Fruit fly (Drosophila melanogaster): ENCODE data around the gene RpS6.
A peak's percentile ranks its signal among the peaks of the same experiment; 100 is the strongest.

Gene RpS6

DNA sequence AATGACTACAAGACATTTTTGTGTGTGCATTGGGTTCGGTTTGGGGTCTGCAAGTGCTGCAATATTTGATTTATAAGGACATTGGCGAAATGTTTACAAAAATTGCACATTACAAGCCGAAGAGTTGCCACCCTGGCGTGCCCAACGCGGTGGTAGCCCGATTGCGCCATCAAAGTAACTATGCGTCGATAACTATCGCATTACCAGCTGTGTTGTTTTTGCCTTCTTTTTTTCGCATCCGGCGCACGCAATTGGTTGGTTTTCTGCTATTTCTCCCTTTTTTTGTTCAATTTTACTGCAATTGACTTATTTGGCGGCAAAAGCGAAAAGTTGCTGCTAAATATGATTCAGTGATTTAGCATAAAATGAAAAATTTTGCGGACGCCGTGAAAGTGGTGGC is 33.5 kb upstream of the RpS6 start, which contains the start of gene RpS14b (continued):
- TF ChIP-seq CG8290 (GFP tag; optimal IDR thresholded peaks at IDR 0.05) (peak; percentile 15), CG8290 (tag; optimal IDR thresholded peaks at IDR 0.05) (peak in 1 of 2 experiments; percentile 88), CG10462 (GFP tag; optimal IDR thresholded peaks at IDR 0.05) (no peak), CoRest (tag; optimal IDR thresholded peaks at IDR 0.05) (peak; percentile 45), CG12659 (GFP tag; optimal IDR thresholded peaks at IDR 0.05) (peak; percentile 90), Bdp1 (GFP tag; optimal IDR thresholded peaks at IDR 0.05) (peak; percentile 22), CG3065 (GFP tag; optimal IDR thresholded peaks at IDR 0.05) (no peak), CG18764 (GFP tag; optimal IDR thresholded peaks at IDR 0.05) (peak; percentile 31), Hand (GFP tag; optimal IDR thresholded peaks at IDR 0.05) (no peak), CG6683 (GFP tag; optimal IDR thresholded peaks at IDR 0.05) (no peak), Dad (GFP tag; optimal IDR thresholded peaks at IDR 0.05) (peak; percentile 45), CG12769 (tag; optimal IDR thresholded peaks at IDR 0.05) (peak; percentile 37), Med (GFP tag) (peak; percentile 96), CG6765 (GFP tag; optimal IDR thresholded peaks at IDR 0.05) (peak; percentile 75), CG1647 (GFP tag; optimal IDR thresholded peaks at IDR 0.05) (no peak), CG8765 (GFP tag; IDR thresholded peaks at IDR 0.05) (no peak; the same call in 1 of the 2 replicates), Mrtf (GFP tag; IDR thresholded peaks at IDR 0.05) (0 out of 3 replicates have a peak, but pooled peaks have one; percentile 43), CG17385 (GFP tag; optimal IDR thresholded peaks at IDR 0.05) (peak; percentile 66), inv (GFP tag; IDR thresholded peaks at IDR 0.05; ENCODE audit: partially characterized antibody) (peak; percentile 67), Neu2 (GFP tag; optimal IDR thresholded peaks at IDR 0.05; ENCODE audit: borderline replicate concordance) (no peak), schlank (tag; optimal IDR thresholded peaks at IDR 0.05) (peak; percentile 77), ro (GFP tag; IDR thresholded peaks at IDR 0.05) (no peak), Usf (GFP tag; optimal IDR thresholded peaks at IDR 0.05) (no peak), exex (tag; optimal IDR thresholded peaks at IDR 0.05) (no peak), CG14965 (GFP tag; optimal IDR thresholded peaks at IDR 0.05; ENCODE audit: borderline replicate concordance) (no peak), CG10366 (GFP tag; IDR thresholded peaks at IDR 0.05) (peak; percentile 58), dm (GFP tag; optimal IDR thresholded peaks at IDR 0.05) (peak; percentile 80), fd64A (GFP tag; optimal IDR thresholded peaks at IDR 0.05) (peak; percentile 33), CG9609 (GFP tag; optimal IDR thresholded peaks at IDR 0.05) (peak; percentile 53), sim (GFP tag; IDR thresholded peaks at IDR 0.05) (peak; percentile 42; the same call in 1 of the 2 replicates), maf-S (GFP tag; optimal IDR thresholded peaks at IDR 0.05) (peak; percentile 30), nmo (GFP tag; optimal IDR thresholded peaks at IDR 0.05) (peak; percentile 30), Oaz (GFP tag; IDR thresholded peaks at IDR 0.05) (peak; percentile 52), chif (GFP tag; optimal IDR thresholded peaks at IDR 0.05) (peak; percentile 5 to 52), CG2129 (GFP tag; IDR thresholded peaks at IDR 0.05; ENCODE audit: partially characterized antibody) (peak; percentile 32), CG3995 (GFP tag; optimal IDR thresholded peaks at IDR 0.05) (peak; percentile 5), MESR4 (GFP tag; optimal IDR thresholded peaks at IDR 0.05) (peak; percentile 49), CG1529 (GFP tag; optimal IDR thresholded peaks at IDR 0.05) (no peak), CG4360 (GFP tag; IDR thresholded peaks at IDR 0.05) (peak; percentile 65), CG2202 (tag; optimal IDR thresholded peaks at IDR 0.05) (no peak), gem (tag; optimal IDR thresholded peaks at IDR 0.05) (peak; percentile 23), ara (GFP tag; IDR thresholded peaks at IDR 0.05) (peak; percentile 56), CG7987 (GFP tag; optimal IDR thresholded peaks at IDR 0.05) (peak; percentile 79), CG10267 (tag; optimal IDR thresholded peaks at IDR 0.05) (peak; percentile 40), pnt (GFP tag; optimal IDR thresholded peaks at IDR 0.05) (no peak), CG1832 (GFP tag; optimal IDR thresholded peaks at IDR 0.05) (no peak), Ets65A (GFP tag) (peak; percentile 86), trh (GFP tag; optimal IDR thresholded peaks at IDR 0.05) (no peak), CG10321 (GFP tag; IDR thresholded peaks at IDR 0.05) (peak; percentile 42; the same call in 1 of the 2 replicates), Hr3 (GFP tag; optimal IDR thresholded peaks at IDR 0.05) (no peak), Hmx (GFP tag; optimal IDR thresholded peaks at IDR 0.05) (no peak)

Measured in whole organism, embryonic.